Worm (Caenorhabditis elegans): ENCODE measurements around the gene Y57A10A.4.
"Not testable (repeated sequence)": the region's sequence is repeated elsewhere in the genome, so short reads cannot be mapped to it uniquely, and the experiment has no call there.

The Y57A10A.4 gene

DNA sequence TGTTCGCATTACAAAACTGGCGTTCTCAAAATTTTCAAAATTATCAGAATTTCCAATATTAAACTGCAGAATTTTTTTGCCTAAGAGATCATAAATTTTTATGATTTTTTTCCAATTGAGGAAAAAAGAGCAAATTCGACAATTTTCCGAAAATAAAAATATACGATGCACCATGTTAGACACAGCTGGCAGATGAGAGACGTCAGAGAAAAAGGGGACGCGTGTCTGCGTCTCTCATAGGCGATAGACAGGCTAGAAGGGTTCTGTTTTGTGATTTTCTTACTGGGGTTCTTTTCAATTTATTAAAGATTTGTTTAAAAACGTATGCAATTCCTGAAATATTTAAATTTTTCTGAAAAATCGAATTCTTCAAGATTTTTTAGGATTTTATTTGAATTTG lies 11.3 kb downstream of the Y57A10A.4 start:
- TF ChIP-seq hmg-1.2 (GFP tag; IDR thresholded peaks at IDR 0.05) (peak; percentile 93), nhr-90 (tag; optimal IDR thresholded peaks at IDR 0.05) (no peak)

DNA sequence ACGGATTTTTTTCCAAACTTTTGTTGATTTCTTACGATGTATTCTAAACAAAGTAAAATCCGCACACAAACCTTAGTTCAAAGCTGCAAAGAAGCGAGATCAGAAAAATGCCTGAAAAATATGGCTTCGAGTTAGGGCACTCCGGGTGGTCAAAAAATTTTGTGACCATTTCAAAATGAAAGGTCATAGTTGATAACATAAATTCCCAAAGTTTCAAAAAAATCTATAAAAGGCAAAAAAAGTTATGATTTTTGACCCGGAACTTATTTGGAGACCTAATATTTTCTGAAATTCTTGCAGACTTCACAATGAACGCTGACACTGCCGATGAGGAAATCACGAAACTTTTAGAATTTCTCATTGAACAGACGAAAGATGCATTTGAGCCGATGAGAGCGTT lies 12.8 kb downstream of the Y57A10A.4 start, which contains the start of gene Y57A10A.8:
Gene Y57A10A.8 (plus strand): TSS at position 301 of the 400 bp plus-strand sequence.
- TF ChIP-seq ZK185.1 (tag; optimal IDR thresholded peaks at IDR 0.05; ENCODE audit: poor library complexity, severe bottlenecking); dox-1 (GFP tag; IDR thresholded peaks at IDR 0.05); egrh-3 (GFP tag; IDR thresholded peaks at IDR 0.05): not testable (repeated sequence)

DNA sequence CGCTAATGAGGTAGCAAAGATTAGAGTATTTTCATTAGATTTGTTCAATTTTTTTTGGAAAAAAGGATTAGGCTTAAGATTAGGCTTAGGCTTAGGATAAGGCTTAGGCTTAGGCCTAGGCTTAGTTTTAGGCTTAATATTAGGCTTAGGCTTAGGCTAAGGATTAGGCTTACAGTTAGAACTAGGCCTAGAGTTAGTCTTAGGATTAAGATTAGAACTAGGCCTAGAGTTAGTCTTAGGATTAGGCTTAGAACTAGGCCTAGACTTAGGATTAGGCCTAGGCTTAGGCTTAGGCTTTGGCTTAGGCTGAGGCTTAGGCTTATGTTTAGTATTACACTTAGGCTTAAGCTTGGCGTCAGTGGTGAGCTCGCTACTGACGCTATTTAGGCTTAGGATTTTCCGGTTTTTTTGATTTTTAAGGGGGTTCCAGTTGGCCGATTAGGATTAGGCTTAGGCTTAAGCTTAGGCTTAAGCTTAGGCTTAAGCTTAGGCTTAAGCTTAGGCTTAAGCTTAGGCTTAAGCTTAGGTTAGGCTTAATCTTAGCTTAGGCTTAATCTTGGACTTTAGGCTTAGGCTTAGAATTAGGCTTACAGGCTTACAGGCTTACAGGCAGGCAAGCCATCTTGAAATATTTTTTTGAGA lies 17.9 kb downstream of the Y57A10A.4 start:
- TF ChIP-seq F49E8.2 (tag; optimal IDR thresholded peaks at IDR 0.05; ENCODE audit: insufficient read depth) (no peak), F57A8.1 (GFP tag; optimal IDR thresholded peaks at IDR 0.05) (no peak), hrde-1 (tag; optimal IDR thresholded peaks at IDR 0.05; ENCODE audit: borderline replicate concordance) (no peak), ccch-3 (GFP tag; optimal IDR thresholded peaks at IDR 0.05) (no peak), ztf-25 (GFP tag; IDR thresholded peaks at IDR 0.05) (no peak), tbp1 (GFP tag; optimal IDR thresholded peaks at IDR 0.05) (no peak), hmg-1.2 (GFP tag; IDR thresholded peaks at IDR 0.05) (no peak), mel-28 (tag; optimal IDR thresholded peaks at IDR 0.05; ENCODE audit: borderline replicate concordance) (no peak), ets-4 (GFP tag; optimal IDR thresholded peaks at IDR 0.05) (no peak), bed-2 (GFP tag; IDR thresholded peaks at IDR 0.05) (no peak), die-1 (tag; optimal IDR thresholded peaks at IDR 0.05) (no peak), attf-6 (GFP tag; IDR thresholded peaks at IDR 0.05) (no peak), lin-26 (GFP tag; IDR thresholded peaks at IDR 0.05) (no peak), unc-130 (GFP tag; optimal IDR thresholded peaks at IDR 0.05) (no peak), rpc-1 (optimal IDR thresholded peaks at IDR 0.05) (no peak), rpc-1 (tag; optimal IDR thresholded peaks at IDR 0.05) (no peak)

DNA sequence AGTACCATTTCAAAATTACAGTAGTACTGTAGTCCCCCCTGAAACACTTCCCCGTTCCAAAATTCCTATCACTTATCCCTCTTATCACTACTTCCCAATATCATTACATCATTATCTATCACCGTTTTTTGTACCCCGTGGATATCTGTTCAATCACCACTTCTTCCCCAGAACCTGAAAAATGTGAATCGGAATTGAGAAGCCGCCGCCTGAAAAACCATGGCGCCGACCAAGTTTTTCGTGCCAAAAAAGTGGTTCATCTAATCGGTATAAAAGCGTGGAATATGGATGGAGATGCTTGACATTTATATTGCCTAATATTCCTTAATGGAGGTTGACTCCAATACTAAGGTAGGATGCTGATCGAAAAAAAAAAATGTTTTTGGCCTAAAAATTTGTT lies 20.5 kb downstream of the Y57A10A.4 start, which contains the start of gene rol-1:
Gene rol-1 (plus strand): TSS at position 301 of the 400 bp plus-strand sequence.
- no peak for TF ChIP-seq rpc-1 (optimal IDR thresholded peaks at IDR 0.05)
- no peak for TF ChIP-seq rpc-1 (tag; optimal IDR thresholded peaks at IDR 0.05)
- no peak for TF ChIP-seq zfh-2 (GFP tag; conservative IDR thresholded peaks at IDR 0.05)
- TF ChIP-seq dpl-1 (GFP tag; optimal IDR thresholded peaks at IDR 0.05) = no peak
- TF ChIP-seq ZK185.1 (tag; optimal IDR thresholded peaks at IDR 0.05; ENCODE audit: poor library complexity, severe bottlenecking) = no peak
- TF ChIP-seq let-526 (GFP tag; IDR thresholded peaks at IDR 0.05) = no peak
- no peak for TF ChIP-seq attf-5 (GFP tag; optimal IDR thresholded peaks at IDR 0.05)
- TF ChIP-seq T07F8.4 (tag; optimal IDR thresholded peaks at IDR 0.05) = no peak

DNA sequence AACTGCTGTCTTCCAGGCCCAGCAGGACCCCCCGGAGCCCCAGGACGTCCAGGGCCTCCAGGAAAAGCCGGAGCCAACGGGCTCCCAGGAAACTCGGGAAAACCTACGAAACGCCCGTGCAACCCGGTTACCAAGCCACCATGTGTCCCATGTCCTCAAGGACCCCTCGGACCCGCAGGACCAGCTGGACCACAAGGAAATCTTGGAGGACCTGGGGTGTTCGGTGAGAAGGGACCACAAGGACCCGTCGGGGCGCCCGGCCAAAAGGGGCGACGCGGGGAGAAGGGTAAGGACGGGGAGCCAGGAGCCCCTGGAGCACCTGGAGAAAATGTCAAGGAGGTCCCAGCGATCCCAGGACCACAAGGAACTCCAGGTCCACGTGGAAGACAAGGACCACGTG lies 23.7 kb downstream of the Y57A10A.4 start:
- TF ChIP-seq lin-54 (GFP tag; optimal IDR thresholded peaks at IDR 0.05) (no peak), zfh-2 (GFP tag; conservative IDR thresholded peaks at IDR 0.05) (peak; percentile 93), egrh-3 (GFP tag; IDR thresholded peaks at IDR 0.05) (peak; percentile 91), F55B11.4 (tag; optimal IDR thresholded peaks at IDR 0.05; ENCODE audit: borderline replicate concordance, insufficient read depth) (no peak)

DNA sequence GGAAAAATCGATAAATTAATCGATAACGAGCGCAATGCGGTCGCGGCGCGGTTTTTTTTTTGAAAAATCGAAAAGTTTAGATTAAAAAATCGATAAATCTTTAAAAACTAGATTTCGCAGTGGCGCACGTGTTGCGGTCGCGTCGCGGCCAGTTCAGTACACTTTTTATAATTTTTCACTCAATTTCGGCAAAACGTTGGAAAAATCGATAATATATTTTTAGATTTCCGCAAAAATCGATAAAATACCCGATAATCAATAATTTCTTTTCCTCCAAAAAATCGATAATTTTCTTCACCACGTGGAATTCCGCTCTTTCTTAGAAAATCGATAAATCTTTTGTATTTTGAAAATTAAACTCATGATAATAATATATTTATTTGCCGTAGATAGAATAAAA lies 24.8 kb downstream of the Y57A10A.4 start:
- TF ChIP-seq nfya-1 (tag; optimal IDR thresholded peaks at IDR 0.05; ENCODE audit: borderline replicate concordance, insufficient read depth) (no peak), hmg-20 (GFP tag; IDR thresholded peaks at IDR 0.05) (no peak), him-1 (tag; optimal IDR thresholded peaks at IDR 0.05) (peak; percentile 70)
